Worm (Caenorhabditis elegans) whole organism, late embryonic: ENCODE measurements around the gene oac-53.

Experiments used
- ahr-1 ChIP-seq: sonication (generic microtip); optimal IDR thresholded peaks from 2 replicates; lab custom pipeline; 2016; ENCODE audit warnings: missing genetic modification characterization, missing compliant biosample characterization
- che-1 ChIP-seq: sonication (generic microtip); optimal IDR thresholded peaks from 2 replicates; lab custom pipeline; 2016; ENCODE audit warnings: mild to moderate bottlenecking, missing genetic modification characterization, missing compliant biosample characterization
- fkh-10 ChIP-seq: fragments of 150-350 bp; optimal IDR thresholded peaks from 2 replicates; lab custom pipeline; 2014; ENCODE audit warnings: missing biosample characterization, missing genetic modification reagents, missing genetic modification characterization
- hlh-15 ChIP-seq: sonication (generic microtip); optimal IDR thresholded peaks from 2 replicates; lab custom pipeline; 2016; ENCODE audit warnings: missing genetic modification characterization, missing compliant biosample characterization
- lim-6 ChIP-seq: sonication (generic microtip); optimal IDR thresholded peaks from 2 replicates; lab custom pipeline; 2016; ENCODE audit warnings: missing genetic modification characterization, missing compliant biosample characterization
- nfya-1 ChIP-seq: sonication (generic microtip); optimal IDR thresholded peaks from 2 replicates; lab custom pipeline; 2017; ENCODE audit warnings: missing genetic modification characterization, mild to moderate bottlenecking, missing compliant biosample characterization, antibody characterized with exemption, moderate library complexity

DNA sequence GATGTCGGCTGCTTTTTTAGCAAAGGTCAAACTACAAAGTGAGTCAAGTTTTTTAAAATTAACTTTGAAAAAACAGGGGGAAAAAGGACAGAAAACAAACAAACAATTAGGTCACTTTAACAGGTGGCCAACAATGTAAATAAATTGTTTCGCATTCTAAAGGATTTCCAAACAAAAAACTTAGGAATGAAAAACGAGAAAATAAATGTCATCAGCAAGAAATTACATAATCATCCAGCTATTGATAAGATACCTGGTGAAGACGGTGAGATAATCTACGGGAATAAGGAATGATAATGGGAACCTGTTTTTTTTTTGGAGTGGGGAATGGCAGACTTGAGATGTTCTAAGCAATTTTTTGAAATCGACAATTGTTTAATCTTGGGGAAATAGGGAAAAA, 31.7 kb downstream of the oac-53 start:
- TF ChIP-seq fkh-10 (no peak), lim-6 (tag; lab: Kevin White, UChicago) (no peak), ahr-1 (no peak), nfya-1 (no peak), hlh-15 (tag; lab: Kevin White, UChicago) (no peak), che-1 (tag; lab: Kevin White, UChicago) (no peak)
